Worm (Caenorhabditis elegans) whole organism, L1 larva: ENCODE results near the gene evl-14.

Experiments
- C04F5.9 ChIP-seq: sonication (generic microtip); optimal IDR thresholded peaks from 2 replicates; lab custom pipeline; 2016; ENCODE audit warnings: missing genetic modification characterization, missing compliant biosample characterization
- ama-1 ChIP-seq: fragments of 150-350 bp; optimal IDR thresholded peaks from 2 replicates; lab custom pipeline; 2014
- blmp-1 ChIP-seq: fragments of 150-350 bp; optimal IDR thresholded peaks from 2 replicates; lab custom pipeline; 2014; ENCODE audit warnings: missing biosample characterization, missing genetic modification characterization
- dpl-1 ChIP-seq, 3 experiments: fragments of 150-350 bp in 2 of 3; sonication (generic microtip) in 1 of 3; optimal IDR thresholded peaks; 2 replicates each; lab custom pipeline; 2014 to 2017; ENCODE audit warnings: missing biosample characterization in 3 of 3, missing genetic modification characterization in 3 of 3, missing genetic modification reagents in 3 of 3
- efl-1 ChIP-seq, 4 experiments: fragments of 150-350 bp; optimal IDR thresholded peaks in 3 of 4; peaks in 1 of 4; 1 replicate in 1 of 4; 2 replicates in 3 of 4; lab custom pipeline; 2014; ENCODE audit warnings: missing biosample characterization in 2 of 4, missing genetic modification characterization in 2 of 4, missing genetic modification reagents in 2 of 4
- efl-3 ChIP-seq: fragments of 200-800 bp; sonication (Bioruptor generic); optimal IDR thresholded peaks from 2 replicates; lab custom pipeline; 2018; ENCODE audit warnings: mild to moderate bottlenecking, missing genetic modification characterization, missing compliant biosample characterization
- egl-27 ChIP-seq, 2 experiments: fragments of 150-350 bp in 1 of 2; sonication (generic microtip); optimal IDR thresholded peaks; 3 replicates each; lab custom pipeline; 2017 to 2018; ENCODE audit warnings: missing biosample characterization in 2 of 2, missing genetic modification characterization in 2 of 2, missing genetic modification reagents in 2 of 2
- grh-1 ChIP-seq: fragments of 200-800 bp; sonication (Bioruptor generic); IDR thresholded peaks from 2 replicates; pipeline ENCODE4 v1.3.6; 2022; ENCODE audit warnings: missing genetic modification reagents, missing genetic modification characterization, missing compliant biosample characterization
- hlh-4 ChIP-seq: sonication (generic microtip); optimal IDR thresholded peaks from 2 replicates; lab custom pipeline; 2016; ENCODE audit warnings: mild to moderate bottlenecking, missing genetic modification characterization, missing compliant biosample characterization
- hpl-2 ChIP-seq: fragments of 150-350 bp; optimal IDR thresholded peaks from 2 replicates; lab custom pipeline; 2014; ENCODE audit warnings: missing biosample characterization, missing genetic modification reagents, missing genetic modification characterization
- isw-1 ChIP-seq: fragments of 200-800 bp; sonication (Bioruptor generic); IDR thresholded peaks from 2 replicates; pipeline ENCODE4 v1.3.6; 2022; ENCODE audit warnings: missing genetic modification characterization, missing compliant biosample characterization
- jun-1 ChIP-seq: fragments of 150-350 bp; optimal IDR thresholded peaks from 2 replicates; lab custom pipeline; 2014; ENCODE audit warnings: missing biosample characterization, missing genetic modification reagents, missing genetic modification characterization
- lin-14 ChIP-seq: fragments of 200-800 bp; sonication (Bioruptor generic); optimal IDR thresholded peaks from 2 replicates; lab custom pipeline; 2018; ENCODE audit warnings: mild to moderate bottlenecking, missing genetic modification characterization, moderate library complexity, missing compliant biosample characterization
- lsy-2 ChIP-seq, 2 experiments: fragments of 150-350 bp; optimal IDR thresholded peaks; 2 replicates each; lab custom pipeline; 2014; ENCODE audit warnings: missing biosample characterization in 2 of 2, missing genetic modification characterization in 2 of 2
- mef-2 ChIP-seq: fragments of 150-350 bp; optimal IDR thresholded peaks from 2 replicates; lab custom pipeline; 2014; ENCODE audit warnings: missing biosample characterization, missing genetic modification characterization
- nhr-71 ChIP-seq: sonication (generic microtip); optimal IDR thresholded peaks from 2 replicates; lab custom pipeline; 2016; ENCODE audit warnings: mild to moderate bottlenecking, missing genetic modification characterization, moderate library complexity, missing compliant biosample characterization
- nhr-77 ChIP-seq: fragments of 150-350 bp; optimal IDR thresholded peaks from 2 replicates; lab custom pipeline; 2014; ENCODE audit warnings: missing biosample characterization, missing genetic modification characterization
- nhr-84 ChIP-seq: sonication (generic microtip); optimal IDR thresholded peaks from 2 replicates; lab custom pipeline; 2017; ENCODE audit warnings: missing biosample characterization, missing genetic modification characterization
- nhr-85 ChIP-seq: sonication (generic microtip); peaks from one replicate; lab custom pipeline; 2016; ENCODE audit warnings: missing genetic modification characterization, inconsistent platforms, missing compliant biosample characterization
- nhr-90 ChIP-seq: sonication (generic microtip); optimal IDR thresholded peaks from 2 replicates; lab custom pipeline; 2016; ENCODE audit warnings: mild to moderate bottlenecking, missing genetic modification characterization, missing compliant biosample characterization; ENCODE audit not compliant: poor library complexity
- sptf-1 ChIP-seq: fragments of 150-350 bp; optimal IDR thresholded peaks from 2 replicates; lab custom pipeline; 2014; ENCODE audit warnings: missing biosample characterization, missing genetic modification characterization
- sup-37 ChIP-seq: fragments of 200-800 bp; sonication (Bioruptor generic); optimal IDR thresholded peaks from 2 replicates; lab custom pipeline; 2018; ENCODE audit warnings: mild to moderate bottlenecking, missing genetic modification characterization, missing compliant biosample characterization
- tlp-1 ChIP-seq: fragments of 150-350 bp; optimal IDR thresholded peaks from 2 replicates; lab custom pipeline; 2014; ENCODE audit warnings: missing biosample characterization, missing genetic modification characterization
- unc-86 ChIP-seq: sonication (generic microtip); optimal IDR thresholded peaks from 2 replicates; lab custom pipeline; 2016; ENCODE audit warnings: missing genetic modification characterization, missing compliant biosample characterization
- vab-15 ChIP-seq: sonication (generic microtip); optimal IDR thresholded peaks from 2 replicates; lab custom pipeline; 2017; ENCODE audit warnings: missing genotype, mild to moderate bottlenecking, missing genetic modification characterization, missing compliant biosample characterization
- xbp-1 ChIP-seq: sonication (generic microtip); optimal IDR thresholded peaks from 2 replicates; lab custom pipeline; 2016; ENCODE audit warnings: missing genetic modification characterization, missing compliant biosample characterization
- ztf-4 ChIP-seq: fragments of 150-350 bp; optimal IDR thresholded peaks from 2 replicates; lab custom pipeline; 2014; ENCODE audit warnings: missing biosample characterization, missing genetic modification characterization

The evl-14 gene

ce11 chrIII:4280215-4281173 lies 32.4 kb downstream of the evl-14 start, which contains the start of gene sup-26 (continued):
- no peak for TF ChIP-seq tlp-1
- peak; percentile 70 for TF ChIP-seq lin-14
- peak; percentile 9 for TF ChIP-seq unc-86 (tag; lab: Kevin White, UChicago)
- no peak for TF ChIP-seq isw-1
- no peak for TF ChIP-seq efl-1 (optimal IDR thresholded peaks at IDR 0.05; lab: Kevin White, UChicago)
- peak in 1 of 2 experiments; percentile 91 for TF ChIP-seq efl-1 (GFP tag; optimal IDR thresholded peaks at IDR 0.05 in 1 of 2; lab: Kevin White, UChicago)
- TF ChIP-seq hpl-2: no peak
- no peak for TF ChIP-seq jun-1
- TF ChIP-seq ama-1 (lab: Kevin White, UChicago): no peak
- TF ChIP-seq egl-27 (tag; optimal IDR thresholded peaks at IDR 0.05; lab: Kevin White, UChicago): no peak

ce11 chrIII:4278203-4278602 lies 34.7 kb downstream of the evl-14 start:
- TF ChIP-seq vab-15 (tag; lab: Kevin White, UChicago) (no peak), efl-1 (optimal IDR thresholded peaks at IDR 0.05; lab: Kevin White, UChicago) (no peak), efl-1 (GFP tag; optimal IDR thresholded peaks at IDR 0.05 in 1 of 2; lab: Kevin White, UChicago) (peak in 1 of 2 experiments; percentile 92)

ce11 chrIII:4277762-4278161 lies 35.2 kb downstream of the evl-14 start:
- TF ChIP-seq efl-1 (optimal IDR thresholded peaks at IDR 0.05; lab: Kevin White, UChicago): no peak
- TF ChIP-seq efl-1 (GFP tag; optimal IDR thresholded peaks at IDR 0.05 in 1 of 2; lab: Kevin White, UChicago): no peak
- TF ChIP-seq hlh-4 (tag; lab: Kevin White, UChicago): no peak
- TF ChIP-seq sptf-1 (tag; lab: Kevin White, UChicago): no peak
- TF ChIP-seq sup-37 (GFP tag; lab: Kevin White, UChicago): no peak
- no peak for TF ChIP-seq efl-3 (GFP tag; lab: Kevin White, UChicago)
- no peak for TF ChIP-seq nhr-77

ce11 chrIII:4276277-4276676 lies 36.7 kb downstream of the evl-14 start:
- TF ChIP-seq ztf-4 (tag; lab: Kevin White, UChicago) (no peak), nhr-90 (tag; lab: Kevin White, UChicago) (no peak), tlp-1 (no peak), grh-1 (GFP tag; lab: Robert Waterston, UW) (no peak), isw-1 (no peak)

ce11 chrIII:4275704-4276103 lies 37.2 kb downstream of the evl-14 start:
- peak; percentile 31 for TF ChIP-seq nhr-85
- peak in 1 of 2 experiments; percentile 14 for TF ChIP-seq lsy-2 (tag; optimal IDR thresholded peaks at IDR 0.05; lab: Kevin White, UChicago)
- no peak for TF ChIP-seq mef-2 (tag; lab: Kevin White, UChicago)
- peak; percentile 14 to 55 (median 50) for TF ChIP-seq dpl-1 (GFP tag; optimal IDR thresholded peaks at IDR 0.05; lab: Kevin White, UChicago)
- TF ChIP-seq xbp-1: peak; percentile 47
- no peak for TF ChIP-seq nhr-71 (tag; lab: Kevin White, UChicago)
- TF ChIP-seq efl-1 (optimal IDR thresholded peaks at IDR 0.05; lab: Kevin White, UChicago): peak in 1 of 2 experiments; percentile 38
- TF ChIP-seq efl-1 (GFP tag; optimal IDR thresholded peaks at IDR 0.05 in 1 of 2; lab: Kevin White, UChicago): peak; percentile 54 to 96

- TF ChIP-seq blmp-1 (tag; lab: Kevin White, UChicago) (no peak), mef-2 (tag; lab: Kevin White, UChicago) (no peak), nhr-84 (tag; lab: Kevin White, UChicago) (no peak), efl-1 (optimal IDR thresholded peaks at IDR 0.05; lab: Kevin White, UChicago) (no peak), efl-1 (GFP tag; optimal IDR thresholded peaks at IDR 0.05 in 1 of 2; lab: Kevin White, UChicago) (peak in 1 of 2 experiments; percentile 49), nhr-77 (no peak), C04F5.9 (tag; lab: Kevin White, UChicago) (no peak), isw-1 (no peak), lin-14 (peak; percentile 12)
Observed at ce11 chrIII:4274524-4274923, 38.4 kb downstream of the evl-14 start.
